Fruit fly (Drosophila melanogaster) whole organism, adult: ENCODE measurements around the gene Bdbt.

Experiments
- CG12768 ChIP-seq: fragments of 200-800 bp; sonication (Bioruptor generic); optimal IDR thresholded peaks from 2 replicates; lab custom pipeline; 2017; ENCODE audit warnings: missing biosample characterization, missing genetic modification characterization, mild to moderate bottlenecking, moderate library complexity, missing genetic modification reagents
- CG1620 ChIP-seq: fragments of 200-800 bp; sonication (Bioruptor generic); optimal IDR thresholded peaks from 2 replicates; lab custom pipeline; 2016; ENCODE audit warnings: missing biosample characterization, missing genetic modification characterization
- CG33017 ChIP-seq: fragments of 200-800 bp; sonication (Bioruptor generic); optimal IDR thresholded peaks from 2 replicates; lab custom pipeline; 2018; ENCODE audit warnings: missing biosample characterization, mild to moderate bottlenecking, missing genetic modification characterization, moderate library complexity
- CG5204 ChIP-seq: fragments of 200-800 bp; sonication (Bioruptor generic); optimal IDR thresholded peaks from 2 replicates; lab custom pipeline; 2016; ENCODE audit warnings: missing biosample characterization, missing genetic modification characterization
- CG7045 ChIP-seq: fragments of 200-800 bp; sonication (Bioruptor generic); optimal IDR thresholded peaks from 2 replicates; lab custom pipeline; 2017; ENCODE audit warnings: missing biosample characterization, mild to moderate bottlenecking, missing genetic modification characterization
- CG7101 ChIP-seq: fragments of 200-800 bp; sonication (Bioruptor generic); optimal IDR thresholded peaks from 2 replicates; lab custom pipeline; 2018; ENCODE audit warnings: missing biosample characterization, mild to moderate bottlenecking, missing genetic modification characterization, moderate library complexity
- Clk ChIP-seq: fragments of 200-800 bp; sonication (Bioruptor generic); optimal IDR thresholded peaks from 2 replicates; lab custom pipeline; 2017; ENCODE audit warnings: missing biosample characterization, missing genetic modification characterization
- Hr96 ChIP-seq: fragments of 200-800 bp; sonication (Bioruptor generic); optimal IDR thresholded peaks from 2 replicates; lab custom pipeline; 2016; ENCODE audit warnings: missing biosample characterization, missing genetic modification characterization
- Mnt ChIP-seq: fragments of 200-800 bp; sonication (Bioruptor generic); optimal IDR thresholded peaks from 2 replicates; lab custom pipeline; 2016; ENCODE audit warnings: missing biosample characterization, mild to moderate bottlenecking, missing genetic modification characterization
- bab1 ChIP-seq: fragments of 200-800 bp; sonication (Bioruptor generic); optimal IDR thresholded peaks from 3 replicates; lab custom pipeline; 2019; ENCODE audit warnings: missing biosample characterization, mild to moderate bottlenecking, missing genetic modification characterization, moderate library complexity
- cic ChIP-seq: fragments of 200-800 bp; sonication (Bioruptor generic); optimal IDR thresholded peaks from 2 replicates; lab custom pipeline; 2017; ENCODE audit warnings: missing biosample characterization, mild to moderate bottlenecking, missing genetic modification characterization, moderate library complexity
- cnc ChIP-seq, 2 experiments: fragments of >200 bp; optimal IDR thresholded peaks; 2 replicates each; lab custom pipeline; 2017
- kay ChIP-seq: fragments of 200-800 bp; sonication (Bioruptor generic); peaks from one replicate; lab custom pipeline; 2016; ENCODE audit warnings: missing biosample characterization, missing genetic modification characterization, borderline replicate concordance
- pad ChIP-seq: fragments of 200-800 bp; sonication (Bioruptor generic); optimal IDR thresholded peaks from 3 replicates; lab custom pipeline; 2017; ENCODE audit warnings: missing biosample characterization, missing genetic modification characterization, mild to moderate bottlenecking, moderate library complexity, missing genetic modification reagents
- tj ChIP-seq: fragments of 200-800 bp; sonication (Bioruptor generic); optimal IDR thresholded peaks from 3 replicates; lab custom pipeline; 2017; ENCODE audit warnings: missing biosample characterization, mild to moderate bottlenecking, missing genetic modification characterization, moderate library complexity

The Bdbt gene

dm6 chr3R:21073141-21073540 lies 45.5 kb downstream of the Bdbt start, which contains the start of gene r-l:
r-l (minus strand) TSS chr3R:21073319.
- TF ChIP-seq pad (GFP tag; lab: Kevin White, UChicago): no peak
- peak; percentile 6 for TF ChIP-seq CG7101 (tag; lab: Kevin White, UChicago)
- peak; percentile 67 for TF ChIP-seq Mnt (GFP tag; lab: Kevin White, UChicago)
- TF ChIP-seq cic (GFP tag; lab: Kevin White, UChicago): no peak
- TF ChIP-seq kay (GFP tag; lab: Kevin White, UChicago): no peak
- no peak for TF ChIP-seq CG5204 (GFP tag; lab: Kevin White, UChicago)
- TF ChIP-seq tj: no peak
- TF ChIP-seq bab1 (GFP tag; lab: Kevin White, UChicago): peak; percentile 64
- TF ChIP-seq CG1620: no peak

DNA sequence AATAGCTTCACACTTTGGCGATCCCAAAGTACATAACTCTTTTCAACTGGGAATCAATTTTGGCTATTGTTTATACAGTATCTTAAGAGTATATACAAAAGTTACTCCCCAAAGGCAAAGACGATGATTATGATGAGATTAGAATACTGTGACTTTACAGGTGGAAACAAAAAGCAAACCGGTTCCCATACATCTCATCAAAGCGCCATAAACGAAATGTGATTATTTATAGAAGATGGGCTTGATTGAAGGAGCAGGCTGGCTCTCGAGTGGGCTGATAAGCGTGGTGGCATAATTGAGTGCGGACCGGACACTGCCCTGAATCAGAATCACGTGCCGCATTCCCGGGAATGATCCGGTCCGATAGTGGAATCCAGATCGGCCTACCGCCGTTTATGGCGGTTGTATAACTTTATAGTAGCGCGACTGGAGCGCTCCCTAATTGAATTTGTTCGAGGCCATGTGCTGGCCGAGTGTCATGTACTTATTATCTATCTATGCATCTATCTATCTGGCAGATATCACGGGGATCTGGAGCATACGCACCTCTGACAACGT lies 46.6 kb downstream of the Bdbt start:
- TF ChIP-seq CG33017 (tag; lab: Kevin White, UChicago): no peak
- no peak for TF ChIP-seq Hr96
- no peak for TF ChIP-seq CG12768 (GFP tag; lab: Kevin White, UChicago)
- no peak for TF ChIP-seq CG7101 (tag; lab: Kevin White, UChicago)
- no peak for TF ChIP-seq CG5204 (GFP tag; lab: Kevin White, UChicago)
- TF ChIP-seq kay (GFP tag; lab: Kevin White, UChicago): no peak
- no peak for TF ChIP-seq Clk

dm6 chr3R:21071312-21071711 lies 47.3 kb downstream of the Bdbt start:
- TF ChIP-seq cnc (optimal IDR thresholded peaks at IDR 0.05; lab: Kevin White, UChicago): no peak
- TF ChIP-seq Mnt (GFP tag; lab: Kevin White, UChicago): no peak

DNA sequence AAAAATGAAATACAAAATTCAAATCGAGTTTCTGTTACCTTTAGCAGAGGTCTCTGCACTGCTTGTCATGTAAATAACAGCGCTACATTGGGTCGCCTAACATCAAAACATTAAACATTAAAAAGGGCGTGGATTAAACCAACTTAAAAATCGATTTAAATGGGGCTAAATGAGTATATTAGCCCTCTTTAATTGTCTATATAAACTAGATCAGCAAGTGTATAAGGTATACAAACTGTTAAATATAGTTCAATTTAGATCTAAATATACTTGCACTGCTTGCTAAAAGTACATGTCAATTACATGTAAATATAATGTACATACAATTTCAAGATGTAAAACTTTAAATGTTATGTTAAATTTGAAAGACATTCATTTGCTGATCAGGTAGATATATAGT lies 48.9 kb downstream of the Bdbt start:
- TF ChIP-seq CG7045 (GFP tag; lab: Kevin White, UChicago) (no peak), kay (GFP tag; lab: Kevin White, UChicago) (peak; percentile 17)
